Fruit fly (Drosophila melanogaster) S2 (cell line): Measurements from ENCODE around the gene CG8891.

ENCODE experiments used
- CG8478 ChIP-seq: fragments of >200 bp; optimal IDR thresholded peaks from 2 replicates; lab custom pipeline; 2018
- CTCF ChIP-seq, 2 experiments: fragments of >200 bp; optimal IDR thresholded peaks; 2 replicates each; lab custom pipeline; 2018

dm6 chr2L:5009306-5010030, 30.3 kb upstream of the CG8891 start, which contains the start of gene Rtnl1:
- TF ChIP-seq CTCF (optimal IDR thresholded peaks at IDR 0.05; lab: Kevin White, UChicago) (peak; percentile 53 to 60), CG8478 (lab: Kevin White, UChicago) (no peak)
